Worm (Caenorhabditis elegans) whole organism, young adult: Measurements from ENCODE around the gene F07F6.8.

Experiments used
- B0035.1 ChIP-seq: sonication (generic microtip); optimal IDR thresholded peaks from 2 replicates; lab custom pipeline; 2016; ENCODE audit warnings: missing genetic modification characterization, mild to moderate bottlenecking, missing compliant biosample characterization, missing genotype, missing genetic modification reagents
- F10E7.11 ChIP-seq: sonication (generic microtip); optimal IDR thresholded peaks from 2 replicates; lab custom pipeline; 2017; ENCODE audit warnings: mild to moderate bottlenecking, missing genetic modification characterization, moderate library complexity, missing compliant biosample characterization
- F37B4.10 ChIP-seq: fragments of 200-800 bp; sonication (Bioruptor generic); IDR thresholded peaks from 2 replicates; pipeline ENCODE4 v1.3.6; 2022; ENCODE audit warnings: missing genetic modification characterization, missing compliant biosample characterization
- Y79H2A.3 ChIP-seq: fragments of 200-800 bp; sonication (Bioruptor generic); conservative IDR thresholded peaks from 2 replicates; pipeline ENCODE4 v1.3.6; 2022; ENCODE audit warnings: missing genetic modification reagents, missing genetic modification characterization, missing compliant biosample characterization
- attf-3 ChIP-seq: fragments of 200-800 bp; sonication (Bioruptor generic); conservative IDR thresholded peaks from 2 replicates; pipeline ENCODE4 v1.3.6; 2022; ENCODE audit warnings: missing genetic modification reagents, missing genetic modification characterization, missing compliant biosample characterization
- die-1 ChIP-seq: sonication (generic microtip); optimal IDR thresholded peaks from 2 replicates; lab custom pipeline; 2016; ENCODE audit warnings: missing genotype, mild to moderate bottlenecking, missing genetic modification characterization, missing compliant biosample characterization
- dpff-1 ChIP-seq: sonication (generic microtip); optimal IDR thresholded peaks from 2 replicates; lab custom pipeline; 2017; ENCODE audit warnings: mild to moderate bottlenecking, missing genetic modification characterization, missing compliant biosample characterization
- efl-1 ChIP-seq: fragments of 150-350 bp; optimal IDR thresholded peaks from 2 replicates; lab custom pipeline; 2014; ENCODE audit warnings: missing biosample characterization, missing genetic modification reagents, missing genetic modification characterization
- egl-18 ChIP-seq: fragments of 200-800 bp; sonication (Bioruptor generic); IDR thresholded peaks from 2 replicates; pipeline ENCODE4 v1.3.6; 2022; ENCODE audit warnings: missing genetic modification reagents, missing genetic modification characterization, missing compliant biosample characterization
- egrh-3 ChIP-seq: fragments of 200-800 bp; sonication (Bioruptor generic); IDR thresholded peaks from 2 replicates; pipeline ENCODE4 v1.3.6; 2022; ENCODE audit warnings: missing genetic modification reagents, missing genetic modification characterization, missing compliant biosample characterization
- hmg-20 ChIP-seq: fragments of 200-800 bp; sonication (Bioruptor generic); IDR thresholded peaks from 2 replicates; pipeline ENCODE4 v1.3.6; 2022; ENCODE audit warnings: missing genetic modification reagents, missing genetic modification characterization, missing compliant biosample characterization
- lag-1 ChIP-seq: fragments of 200-800 bp; sonication (Bioruptor generic); IDR thresholded peaks from 2 replicates; pipeline ENCODE4 v1.3.6; 2022; ENCODE audit warnings: missing genetic modification reagents, missing genetic modification characterization, missing compliant biosample characterization
- lin-40 ChIP-seq: sonication (generic microtip); optimal IDR thresholded peaks from 2 replicates; lab custom pipeline; 2016; ENCODE audit warnings: missing genetic modification characterization, mild to moderate bottlenecking, missing compliant biosample characterization, missing genotype, missing genetic modification reagents
- lsl-1 ChIP-seq: fragments of 200-800 bp; sonication (Bioruptor generic); optimal IDR thresholded peaks from 2 replicates; lab custom pipeline; 2018; ENCODE audit warnings: mild to moderate bottlenecking, missing genetic modification characterization, moderate library complexity, missing compliant biosample characterization
- nhr-90 ChIP-seq: sonication (generic microtip); optimal IDR thresholded peaks from 2 replicates; lab custom pipeline; 2016; ENCODE audit warnings: missing genotype, mild to moderate bottlenecking, missing genetic modification characterization, missing compliant biosample characterization
- snpc-1.3 ChIP-seq: sonication (generic microtip); optimal IDR thresholded peaks from 2 replicates; lab custom pipeline; 2017; ENCODE audit warnings: missing genetic modification characterization, mild to moderate bottlenecking, missing compliant biosample characterization, antibody characterized with exemption, moderate library complexity, missing genotype, missing genetic modification reagents; ENCODE audit not compliant: insufficient read depth
- tlf-1 ChIP-seq: fragments of 200-800 bp; sonication (Bioruptor generic); optimal IDR thresholded peaks from 2 replicates; lab custom pipeline; 2018; ENCODE audit warnings: mild to moderate bottlenecking, missing genetic modification characterization, missing compliant biosample characterization
- zfh-2 ChIP-seq: fragments of 200-800 bp; sonication (Bioruptor generic); conservative IDR thresholded peaks from 2 replicates; pipeline ENCODE4 v1.3.6; 2022; ENCODE audit warnings: missing genetic modification reagents, missing genetic modification characterization, missing compliant biosample characterization

Gene F07F6.8

ce11 chrII:5374967-5375366, 50.6 kb downstream of the F07F6.8 start, which contains the start of gene algn-2:
TSS of gene algn-2 (plus strand) at chrII:5375267.
- TF ChIP-seq lag-1 (GFP tag; lab: Robert Waterston, UW), result no peak
- no peak for TF ChIP-seq lsl-1 (GFP tag; lab: Kevin White, UChicago)
- TF ChIP-seq dpff-1 (tag; lab: Kevin White, UChicago), result no peak
- TF ChIP-seq zfh-2 (GFP tag; lab: Robert Waterston, UW), result no peak
- no peak for TF ChIP-seq Y79H2A.3
- no peak for TF ChIP-seq egl-18 (GFP tag; lab: Robert Waterston, UW)
- TF ChIP-seq F37B4.10 (GFP tag; lab: Robert Waterston, UW), result no peak
- TF ChIP-seq nhr-90 (tag; lab: Kevin White, UChicago), result no peak
- no peak for TF ChIP-seq B0035.1 (tag; lab: Kevin White, UChicago)
- no peak for TF ChIP-seq lin-40
- TF ChIP-seq die-1, result no peak
- no peak for TF ChIP-seq hmg-20 (GFP tag; lab: Robert Waterston, UW)
- TF ChIP-seq egrh-3 (GFP tag; lab: Robert Waterston, UW), result no peak
- no peak for TF ChIP-seq F10E7.11
- TF ChIP-seq efl-1 (GFP tag; lab: Kevin White, UChicago), result no peak
- TF ChIP-seq tlf-1, result no peak
- TF ChIP-seq attf-3, result no peak
- TF ChIP-seq snpc-1.3, result no peak
